Worm (Caenorhabditis elegans) whole organism, midembryonic: ENCODE measurements around the gene hlh-33.

ENCODE experiments used
- T22C8.4 ChIP-seq: fragments of 200-800 bp; sonication (Bioruptor generic); IDR thresholded peaks from 2 replicates; pipeline ENCODE4 v1.3.6; 2022; ENCODE audit warnings: missing genetic modification characterization, missing compliant biosample characterization
- cog-1 ChIP-seq: sonication (generic microtip); optimal IDR thresholded peaks from 2 replicates; lab custom pipeline; 2016; ENCODE audit warnings: missing genetic modification characterization, missing compliant biosample characterization
- flt-1 ChIP-seq: fragments of 200-800 bp; sonication (Bioruptor generic); IDR thresholded peaks from 2 replicates; pipeline ENCODE4 v1.3.6; 2022; ENCODE audit warnings: missing genetic modification characterization, missing compliant biosample characterization
- klf-2 ChIP-seq: fragments of 200-800 bp; sonication (Bioruptor generic); conservative IDR thresholded peaks from 2 replicates; pipeline ENCODE4 v1.3.6; 2022; ENCODE audit warnings: missing genetic modification reagents, missing genetic modification characterization, missing compliant biosample characterization
- med-1 ChIP-seq: sonication (generic microtip); optimal IDR thresholded peaks from 2 replicates; lab custom pipeline; 2017; ENCODE audit warnings: missing genetic modification characterization, mild to moderate bottlenecking, missing compliant biosample characterization, antibody characterized with exemption, missing genetic modification reagents; ENCODE audit not compliant: insufficient read depth
- ref-1 ChIP-seq: fragments of 200-800 bp; sonication (Bioruptor generic); conservative IDR thresholded peaks from 2 replicates; pipeline ENCODE4 v1.3.6; 2022; ENCODE audit warnings: missing genetic modification reagents, missing genetic modification characterization, missing compliant biosample characterization
- tab-1 ChIP-seq: fragments of 200-800 bp; sonication (Bioruptor generic); IDR thresholded peaks from 2 replicates; pipeline ENCODE4 v1.3.6; 2022; ENCODE audit warnings: missing genetic modification characterization, missing compliant biosample characterization
- ztf-23 ChIP-seq: fragments of 200-800 bp; sonication (Bioruptor generic); IDR thresholded peaks from 2 replicates; pipeline ENCODE4 v1.3.6; 2022; ENCODE audit warnings: missing genetic modification reagents, missing genetic modification characterization, missing compliant biosample characterization
- ztf-29 ChIP-seq: fragments of 200-800 bp; sonication (Bioruptor generic); IDR thresholded peaks from 2 replicates; pipeline ENCODE4 v1.3.6; 2022; ENCODE audit warnings: missing genetic modification reagents, missing genetic modification characterization, missing compliant biosample characterization

Gene hlh-33

ce11 chrIII:1876267-1876865 lies 21.2 kb downstream of the hlh-33 start:
- TF ChIP-seq T22C8.4 (GFP tag; lab: Robert Waterston, UW), result peak; percentile 81
- no peak for TF ChIP-seq ztf-29 (GFP tag; lab: Robert Waterston, UW)
- TF ChIP-seq klf-2 (GFP tag; lab: Robert Waterston, UW), result no peak
- no peak for TF ChIP-seq ref-1 (GFP tag; lab: Robert Waterston, UW)
- TF ChIP-seq med-1 (GFP tag; lab: Kevin White, UChicago), result no peak
- TF ChIP-seq tab-1 (GFP tag; lab: Robert Waterston, UW), result no peak
- no peak for TF ChIP-seq cog-1 (tag; lab: Kevin White, UChicago)
- TF ChIP-seq ztf-23, result no peak
- no peak for TF ChIP-seq flt-1 (GFP tag; lab: Robert Waterston, UW)

ce11 chrIII:1877189-1877588 lies 22.0 kb downstream of the hlh-33 start:
- TF ChIP-seq cog-1 (tag; lab: Kevin White, UChicago) (no peak), flt-1 (GFP tag; lab: Robert Waterston, UW) (no peak), med-1 (GFP tag; lab: Kevin White, UChicago) (no peak), klf-2 (GFP tag; lab: Robert Waterston, UW) (no peak), tab-1 (GFP tag; lab: Robert Waterston, UW) (no peak), ztf-29 (GFP tag; lab: Robert Waterston, UW) (no peak), ztf-23 (no peak), ref-1 (GFP tag; lab: Robert Waterston, UW) (no peak), T22C8.4 (GFP tag; lab: Robert Waterston, UW) (no peak)

- TF ChIP-seq cog-1 (tag; lab: Kevin White, UChicago), result no peak
- TF ChIP-seq ztf-29 (GFP tag; lab: Robert Waterston, UW), result no peak
- TF ChIP-seq ref-1 (GFP tag; lab: Robert Waterston, UW), result no peak
- no peak for TF ChIP-seq flt-1 (GFP tag; lab: Robert Waterston, UW)
- no peak for TF ChIP-seq ztf-23
- TF ChIP-seq med-1 (GFP tag; lab: Kevin White, UChicago), result no peak
- no peak for TF ChIP-seq tab-1 (GFP tag; lab: Robert Waterston, UW)
- TF ChIP-seq T22C8.4 (GFP tag; lab: Robert Waterston, UW), result no peak
- no peak for TF ChIP-seq klf-2 (GFP tag; lab: Robert Waterston, UW)
Measured at ce11 chrIII:1878065-1878464, 22.9 kb downstream of the hlh-33 start, which contains the start of gene smi-1. smi-1 (plus strand) TSS chrIII:1878365.

ce11 chrIII:1878918-1879317 lies 23.7 kb downstream of the hlh-33 start:
- TF ChIP-seq ref-1 (GFP tag; lab: Robert Waterston, UW) (no peak), T22C8.4 (GFP tag; lab: Robert Waterston, UW) (peak; percentile 99), ztf-29 (GFP tag; lab: Robert Waterston, UW) (no peak), tab-1 (GFP tag; lab: Robert Waterston, UW) (no peak), klf-2 (GFP tag; lab: Robert Waterston, UW) (no peak)

ce11 chrIII:1880221-1880620 lies 25.0 kb downstream of the hlh-33 start:
- peak; percentile 81 for TF ChIP-seq T22C8.4 (GFP tag; lab: Robert Waterston, UW)
- no peak for TF ChIP-seq ztf-23

- no peak for TF ChIP-seq ref-1 (GFP tag; lab: Robert Waterston, UW)
- TF ChIP-seq klf-2 (GFP tag; lab: Robert Waterston, UW), result no peak
- TF ChIP-seq T22C8.4 (GFP tag; lab: Robert Waterston, UW), result peak; percentile 59; the same call in 1 of the 2 replicates
- TF ChIP-seq cog-1 (tag; lab: Kevin White, UChicago), result no peak
- no peak for TF ChIP-seq ztf-23
Measured at ce11 chrIII:1882678-1883077, 27.5 kb downstream of the hlh-33 start.

- TF ChIP-seq flt-1 (GFP tag; lab: Robert Waterston, UW), result no peak
- peak; percentile 41; the same call in 1 of the 2 replicates for TF ChIP-seq T22C8.4 (GFP tag; lab: Robert Waterston, UW)
- no peak for TF ChIP-seq klf-2 (GFP tag; lab: Robert Waterston, UW)
- no peak for TF ChIP-seq cog-1 (tag; lab: Kevin White, UChicago)
- TF ChIP-seq med-1 (GFP tag; lab: Kevin White, UChicago), result no peak
- no peak for TF ChIP-seq tab-1 (GFP tag; lab: Robert Waterston, UW)
- no peak for TF ChIP-seq ref-1 (GFP tag; lab: Robert Waterston, UW)
Measured at ce11 chrIII:1886914-1887313, 31.7 kb downstream of the hlh-33 start.

- TF ChIP-seq klf-2 (GFP tag; lab: Robert Waterston, UW) (no peak), tab-1 (GFP tag; lab: Robert Waterston, UW) (no peak), med-1 (GFP tag; lab: Kevin White, UChicago) (no peak), cog-1 (tag; lab: Kevin White, UChicago) (no peak), ref-1 (GFP tag; lab: Robert Waterston, UW) (no peak), ztf-23 (no peak), ztf-29 (GFP tag; lab: Robert Waterston, UW) (no peak), T22C8.4 (GFP tag; lab: Robert Waterston, UW) (no peak), flt-1 (GFP tag; lab: Robert Waterston, UW) (no peak)
Measured at ce11 chrIII:1887354-1887753, 32.2 kb downstream of the hlh-33 start, which contains the start of gene B0524.3. B0524.3 (plus strand) TSS chrIII:1887654.

- peak; percentile 97 for TF ChIP-seq T22C8.4 (GFP tag; lab: Robert Waterston, UW)
Measured at ce11 chrIII:1892147-1892546, 37.0 kb downstream of the hlh-33 start.

ce11 chrIII:1893405-1893804 lies 38.2 kb downstream of the hlh-33 start:
- no peak for TF ChIP-seq klf-2 (GFP tag; lab: Robert Waterston, UW)
- no peak for TF ChIP-seq flt-1 (GFP tag; lab: Robert Waterston, UW)
- TF ChIP-seq T22C8.4 (GFP tag; lab: Robert Waterston, UW), result peak; percentile 59
- TF ChIP-seq ref-1 (GFP tag; lab: Robert Waterston, UW), result no peak
- TF ChIP-seq med-1 (GFP tag; lab: Kevin White, UChicago), result no peak
- no peak for TF ChIP-seq tab-1 (GFP tag; lab: Robert Waterston, UW)
- TF ChIP-seq cog-1 (tag; lab: Kevin White, UChicago), result no peak
